Fruit fly (Drosophila melanogaster) whole organism, embryonic: Measurements from ENCODE around the gene CG14966.
A peak's percentile ranks its signal among the peaks of the same experiment; 100 is the strongest.

ENCODE experiments used
- Aef1 ChIP-seq: fragments of 200-800 bp; sonication (Bioruptor generic); IDR thresholded peaks from 3 replicates; pipeline ENCODE4 v1.3.6; 2022; ENCODE audit warnings: missing biosample characterization, missing genetic modification characterization
- CG11093 ChIP-seq: fragments of 200-800 bp; sonication (Bioruptor generic); IDR thresholded peaks from 3 replicates; pipeline ENCODE4 v1.3.6; 2022; ENCODE audit warnings: missing biosample characterization, missing genetic modification characterization
- CG13775 ChIP-seq: fragments of 200-800 bp; sonication (Bioruptor generic); optimal IDR thresholded peaks from 3 replicates; lab custom pipeline; 2017; ENCODE audit warnings: missing biosample characterization, mild to moderate bottlenecking, missing genetic modification characterization
- CG14441 ChIP-seq: fragments of 200-800 bp; sonication (Bioruptor generic); IDR thresholded peaks from 2 replicates; pipeline ENCODE4 v1.3.6; 2022; ENCODE audit warnings: missing biosample characterization, missing genetic modification characterization
- CG14667 ChIP-seq: fragments of 200-800 bp; sonication (Bioruptor generic); IDR thresholded peaks from 2 replicates; pipeline ENCODE4 v1.3.6; 2022; ENCODE audit warnings: missing biosample characterization, missing genetic modification characterization
- CG15479 ChIP-seq: fragments of 200-800 bp; sonication (Bioruptor generic); optimal IDR thresholded peaks from 3 replicates; lab custom pipeline; 2019; ENCODE audit warnings: missing biosample characterization, mild to moderate bottlenecking, missing genetic modification characterization, moderate library complexity
- CG17359 ChIP-seq: fragments of 200-800 bp; sonication (Bioruptor generic); optimal IDR thresholded peaks from 3 replicates; lab custom pipeline; 2018; ENCODE audit warnings: missing biosample characterization, mild to moderate bottlenecking, missing genetic modification characterization, moderate library complexity
- CG2116 ChIP-seq: fragments of 200-800 bp; sonication (Bioruptor generic); optimal IDR thresholded peaks from 3 replicates; lab custom pipeline; 2018; ENCODE audit warnings: missing biosample characterization, mild to moderate bottlenecking, missing genetic modification characterization
- CG2678 ChIP-seq: fragments of 200-800 bp; sonication (Bioruptor generic); optimal IDR thresholded peaks from 3 replicates; lab custom pipeline; 2019; ENCODE audit warnings: missing biosample characterization, mild to moderate bottlenecking, missing genetic modification characterization, moderate library complexity
- CG3065 ChIP-seq: fragments of 200-800 bp; sonication (Bioruptor generic); optimal IDR thresholded peaks from 2 replicates; lab custom pipeline; 2016; ENCODE audit warnings: missing biosample characterization, missing genetic modification characterization
- CG31441 ChIP-seq: fragments of 200-800 bp; sonication (Bioruptor generic); IDR thresholded peaks from 2 replicates; pipeline ENCODE4 v1.3.6; 2022; ENCODE audit warnings: missing biosample characterization, missing genetic modification characterization
- CG32532 ChIP-seq: fragments of 200-800 bp; sonication (Bioruptor generic); IDR thresholded peaks from 2 replicates; pipeline ENCODE4 v1.3.6; 2022; ENCODE audit warnings: missing biosample characterization, missing genetic modification characterization
- CG34376 ChIP-seq: fragments of 200-800 bp; sonication (Bioruptor generic); optimal IDR thresholded peaks from 2 replicates; lab custom pipeline; 2018; ENCODE audit warnings: missing biosample characterization, mild to moderate bottlenecking, missing genetic modification characterization
- CG3847 ChIP-seq: fragments of 200-800 bp; sonication (Bioruptor generic); IDR thresholded peaks from 2 replicates; pipeline ENCODE4 v1.3.6; 2022; ENCODE audit warnings: missing biosample characterization, missing genetic modification characterization
- CG4820 ChIP-seq: fragments of 200-800 bp; sonication (Bioruptor generic); optimal IDR thresholded peaks from 3 replicates; lab custom pipeline; 2016; ENCODE audit warnings: missing biosample characterization, missing genetic modification characterization
- CG5953 ChIP-seq: fragments of 200-800 bp; sonication (Bioruptor generic); IDR thresholded peaks from 2 replicates; pipeline ENCODE4 v1.3.6; 2022; ENCODE audit warnings: missing biosample characterization, missing genetic modification characterization
- CG7839 ChIP-seq: fragments of 200-800 bp; sonication (Bioruptor generic); optimal IDR thresholded peaks from 3 replicates; lab custom pipeline; 2018; ENCODE audit warnings: missing biosample characterization, mild to moderate bottlenecking, missing genetic modification characterization, moderate library complexity
- CG9797 ChIP-seq: fragments of 200-800 bp; sonication (Bioruptor generic); optimal IDR thresholded peaks from 3 replicates; lab custom pipeline; 2018; ENCODE audit warnings: missing biosample characterization, mild to moderate bottlenecking, missing genetic modification characterization
- CkIIα-i1 ChIP-seq: fragments of 200-800 bp; sonication (Bioruptor generic); IDR thresholded peaks from 2 replicates; pipeline ENCODE4 v1.3.6; 2022; ENCODE audit warnings: missing biosample characterization, missing genetic modification characterization
- CoRest ChIP-seq: fragments of 200-800 bp; sonication (Bioruptor generic); optimal IDR thresholded peaks from 3 replicates; lab custom pipeline; 2018; ENCODE audit warnings: missing biosample characterization, mild to moderate bottlenecking, missing genetic modification characterization, moderate library complexity
- Dfd ChIP-seq, 2 experiments: fragments of >200 bp; optimal IDR thresholded peaks; 2 replicates each; lab custom pipeline; 2017; ENCODE audit warnings: missing biosample characterization in 2 of 2, missing genetic modification characterization in 2 of 2
- Hmr ChIP-seq: fragments of 200-800 bp; sonication (Bioruptor generic); optimal IDR thresholded peaks from 3 replicates; lab custom pipeline; 2017; ENCODE audit warnings: mild to moderate bottlenecking, missing biosample characterization, missing genetic modification reagents, missing genetic modification characterization
- Hr78 ChIP-seq, 2 experiments: fragments of 200-800 bp in 1 of 2; fragments of >200 bp in 1 of 2; sonication (Bioruptor generic) in 1 of 2; optimal IDR thresholded peaks; 2 replicates each; lab custom pipeline; 2017 to 2019; ENCODE audit warnings: missing biosample characterization in 2 of 2, missing genetic modification characterization in 2 of 2, mild to moderate bottlenecking in 1 of 2, moderate library complexity in 1 of 2
- Hsf ChIP-seq: fragments of 200-800 bp; sonication (Bioruptor generic); optimal IDR thresholded peaks from 3 replicates; lab custom pipeline; 2016; ENCODE audit warnings: missing biosample characterization, missing genetic modification characterization
- MTF-1 ChIP-seq: fragments of 200-800 bp; sonication (Bioruptor generic); optimal IDR thresholded peaks from 2 replicates; lab custom pipeline; 2018; ENCODE audit warnings: missing biosample characterization, mild to moderate bottlenecking, missing genetic modification characterization, borderline replicate concordance
- Opbp ChIP-seq: fragments of 200-800 bp; sonication (Bioruptor generic); IDR thresholded peaks from 3 replicates; pipeline ENCODE4 v1.3.6; 2022; ENCODE audit warnings: missing biosample characterization, missing genetic modification characterization; ENCODE audit not compliant: partially characterized antibody
- Rfx ChIP-seq: fragments of 200-800 bp; sonication (Bioruptor generic); IDR thresholded peaks from 2 replicates; pipeline ENCODE4 v1.3.6; 2022; ENCODE audit warnings: missing biosample characterization, missing genetic modification characterization
- Rx ChIP-seq: fragments of 200-800 bp; sonication (Bioruptor generic); IDR thresholded peaks from 2 replicates; pipeline ENCODE4 v1.3.6; 2022; ENCODE audit warnings: missing biosample characterization, missing genetic modification characterization
- ase ChIP-seq: fragments of 200-800 bp; sonication (Bioruptor generic); IDR thresholded peaks from 3 replicates; pipeline ENCODE4 v1.3.6; 2022; ENCODE audit warnings: missing biosample characterization, missing genetic modification characterization
- br ChIP-seq: fragments of >200 bp; optimal IDR thresholded peaks from 2 replicates; lab custom pipeline; 2017
- caup ChIP-seq: fragments of 200-800 bp; sonication (Bioruptor generic); optimal IDR thresholded peaks from 3 replicates; lab custom pipeline; 2017; ENCODE audit warnings: missing biosample characterization, mild to moderate bottlenecking, missing genetic modification characterization, moderate library complexity; ENCODE audit not compliant: severe bottlenecking
- esg ChIP-seq: fragments of 200-800 bp; sonication (Bioruptor generic); conservative IDR thresholded peaks from 2 replicates; pipeline ENCODE4 v1.3.6; 2022; ENCODE audit warnings: missing biosample characterization, missing genetic modification characterization
- eve ChIP-seq, 2 experiments: fragments of >200 bp; optimal IDR thresholded peaks; 2 replicates each; lab custom pipeline; 2017; ENCODE audit warnings: missing biosample characterization in 2 of 2, missing genetic modification characterization in 2 of 2
- fru ChIP-seq: fragments of >200 bp; optimal IDR thresholded peaks from 2 replicates; lab custom pipeline; 2017
- gce ChIP-seq: fragments of 200-800 bp; sonication (Bioruptor generic); IDR thresholded peaks from 3 replicates; pipeline ENCODE4 v1.3.6; 2022; ENCODE audit warnings: missing biosample characterization, missing genetic modification characterization
- gro ChIP-seq: fragments of 200-800 bp; sonication (Bioruptor generic); optimal IDR thresholded peaks from 2 replicates; lab custom pipeline; 2016; ENCODE audit warnings: missing biosample characterization, missing genetic modification characterization
- jigr1 ChIP-seq: fragments of 200-800 bp; sonication (Bioruptor generic); IDR thresholded peaks from 3 replicates; pipeline ENCODE4 v1.3.6; 2022; ENCODE audit warnings: missing biosample characterization, missing genetic modification characterization
- ken ChIP-seq: fragments of 200-800 bp; sonication (Bioruptor generic); IDR thresholded peaks from 3 replicates; pipeline ENCODE4 v1.3.6; 2022; ENCODE audit warnings: missing biosample characterization, missing genetic modification characterization
- mam ChIP-seq: fragments of 200-800 bp; sonication (Bioruptor generic); optimal IDR thresholded peaks from 3 replicates; lab custom pipeline; 2016; ENCODE audit warnings: missing biosample characterization, missing genetic modification characterization
- mld ChIP-seq: fragments of 200-800 bp; sonication (Bioruptor generic); IDR thresholded peaks from 3 replicates; pipeline ENCODE4 v1.3.6; 2022; ENCODE audit warnings: missing biosample characterization, missing genetic modification characterization; ENCODE audit not compliant: partially characterized antibody
- nau ChIP-seq: fragments of 200-800 bp; sonication (Bioruptor generic); optimal IDR thresholded peaks from 3 replicates; lab custom pipeline; 2017; ENCODE audit warnings: missing biosample characterization, mild to moderate bottlenecking, missing genetic modification characterization, missing genetic modification reagents
- pb ChIP-seq: fragments of 200-800 bp; sonication (Bioruptor generic); optimal IDR thresholded peaks from 3 replicates; lab custom pipeline; 2016; ENCODE audit warnings: missing biosample characterization, missing genetic modification characterization
- slp2 ChIP-seq: fragments of 200-800 bp; sonication (Bioruptor generic); optimal IDR thresholded peaks from 2 replicates; lab custom pipeline; 2016; ENCODE audit warnings: missing biosample characterization, missing genetic modification characterization
- so ChIP-seq: fragments of 200-800 bp; sonication (Bioruptor generic); IDR thresholded peaks from 3 replicates; pipeline ENCODE4 v1.3.6; 2022; ENCODE audit warnings: missing biosample characterization, missing genetic modification characterization
- sqz ChIP-seq: fragments of 200-800 bp; sonication (Bioruptor generic); optimal IDR thresholded peaks from 3 replicates; lab custom pipeline; 2018; ENCODE audit warnings: missing biosample characterization, mild to moderate bottlenecking, missing genetic modification characterization
- tap ChIP-seq: fragments of 200-800 bp; optimal IDR thresholded peaks from 3 replicates; lab custom pipeline; 2019; ENCODE audit warnings: missing biosample characterization, mild to moderate bottlenecking, missing genetic modification characterization, moderate library complexity
- tio ChIP-seq: fragments of 200-800 bp; sonication (Bioruptor generic); optimal IDR thresholded peaks from 2 replicates; lab custom pipeline; 2017; ENCODE audit warnings: missing biosample characterization, missing genetic modification characterization, inconsistent platforms
- trh ChIP-seq: fragments of 200-800 bp; sonication (Bioruptor generic); optimal IDR thresholded peaks from 2 replicates; lab custom pipeline; 2016; ENCODE audit warnings: missing biosample characterization, missing genetic modification characterization
- vnd ChIP-seq: fragments of 200-800 bp; sonication (Bioruptor generic); IDR thresholded peaks from 3 replicates; pipeline ENCODE4 v1.3.6; 2022; ENCODE audit warnings: missing biosample characterization, missing genetic modification characterization; ENCODE audit not compliant: partially characterized antibody
- yki ChIP-seq: fragments of >200 bp; optimal IDR thresholded peaks from 3 replicates; lab custom pipeline; 2018
- zen ChIP-seq: fragments of 200-800 bp; sonication (Bioruptor generic); optimal IDR thresholded peaks from 3 replicates; lab custom pipeline; 2018; ENCODE audit warnings: missing biosample characterization, mild to moderate bottlenecking, missing genetic modification characterization, moderate library complexity
- zf30C ChIP-seq: fragments of 200-800 bp; sonication (Bioruptor generic); optimal IDR thresholded peaks from 3 replicates; lab custom pipeline; 2018; ENCODE audit warnings: missing biosample characterization, mild to moderate bottlenecking, missing genetic modification characterization

CG14966 gene

DNA sequence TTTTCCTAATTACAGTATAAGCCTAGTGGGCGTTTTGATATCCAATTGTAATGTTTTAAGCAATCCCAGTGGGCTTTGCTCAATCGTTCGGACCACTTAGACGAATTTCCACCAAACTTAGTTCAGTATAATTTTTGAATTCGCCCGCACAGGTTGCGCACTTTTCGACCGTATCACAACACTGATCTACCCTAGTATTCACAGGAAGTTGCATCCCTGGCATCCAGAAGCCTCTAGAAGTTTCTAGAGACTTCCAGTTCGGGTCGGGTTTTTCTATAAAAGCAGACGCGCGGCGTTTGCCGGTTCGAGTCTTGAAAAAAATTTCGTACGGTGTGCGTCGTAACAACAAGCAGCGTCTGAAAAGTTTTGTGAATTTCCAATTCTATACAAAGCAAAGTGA lies 4.5 kb downstream of the CG14966 start, which contains the start of gene Hsp83 (continued):
- TF ChIP-seq jigr1 (GFP tag; lab: Robert Waterston, UW) (no peak), yki (no peak), Hsf (GFP tag; lab: Kevin White, UChicago) (peak; percentile 99), CG15479 (GFP tag; lab: Kevin White, UChicago) (peak; percentile 53), Opbp (peak; percentile 57; the same call in 2 of the 3 replicates), Hmr (GFP tag; lab: Kevin White, UChicago) (peak; percentile 99), CG11093 (GFP tag; lab: Robert Waterston, UW) (peak; percentile 73; the same call in 2 of the 3 replicates), esg (GFP tag; lab: Robert Waterston, UW) (peak; percentile 63), sqz (GFP tag; lab: Kevin White, UChicago) (peak; percentile 98), ase (peak; percentile 83), CG2116 (GFP tag; lab: Kevin White, UChicago) (peak; percentile 89), CG3065 (peak; percentile 94), gro (peak; percentile 97), caup (GFP tag; lab: Kevin White, UChicago) (peak; percentile 100), tio (GFP tag; lab: Kevin White, UChicago) (peak; percentile 75), Rx (GFP tag; lab: Robert Waterston, UW) (peak; percentile 91), CG9797 (peak; percentile 76), trh (GFP tag; lab: Kevin White, UChicago) (peak; percentile 75), zf30C (GFP tag; lab: Kevin White, UChicago) (peak; percentile 84), Hr78 (GFP tag; optimal IDR thresholded peaks at IDR 0.05; lab: Kevin White, UChicago) (no peak), vnd (GFP tag; lab: Robert Waterston, UW) (no peak), Dfd (GFP tag; optimal IDR thresholded peaks at IDR 0.05; lab: Kevin White, UChicago) (no peak), so (GFP tag; lab: Robert Waterston, UW) (peak; percentile 95), MTF-1 (GFP tag; lab: Kevin White, UChicago) (peak; percentile 99), CG13775 (peak; percentile 95), CG5953 (GFP tag; lab: Robert Waterston, UW) (peak; percentile 94), CkIIα-i1 (peak; percentile 26; the same call in 1 of the 2 replicates), CG17359 (tag; lab: Kevin White, UChicago) (peak; percentile 95), eve (GFP tag; optimal IDR thresholded peaks at IDR 0.05; lab: Kevin White, UChicago) (no peak), tap (peak; percentile 92), pb (GFP tag; lab: Kevin White, UChicago) (peak; percentile 96), ken (GFP tag; lab: Robert Waterston, UW) (peak; percentile 92), Aef1 (GFP tag; lab: Robert Waterston, UW) (peak; percentile 65), CG3847 (peak; percentile 88), CG2678 (tag; lab: Kevin White, UChicago) (peak; percentile 91), CG4820 (peak; percentile 76), mam (GFP tag; lab: Kevin White, UChicago) (peak; percentile 79), CoRest (tag; lab: Kevin White, UChicago) (peak; percentile 61), CG34376 (GFP tag; lab: Kevin White, UChicago) (peak; percentile 100), gce (peak; percentile 98), CG32532 (GFP tag; lab: Robert Waterston, UW) (peak; percentile 95), fru (lab: Kevin White, UChicago) (no peak), Rfx (GFP tag; lab: Robert Waterston, UW) (peak; percentile 97), slp2 (GFP tag; lab: Kevin White, UChicago) (peak; percentile 91), zen (peak; percentile 66), br (lab: Kevin White, UChicago) (no peak), CG31441 (peak; percentile 91), mld (GFP tag; lab: Robert Waterston, UW) (no peak), CG14441 (GFP tag; lab: Robert Waterston, UW) (peak; percentile 83), nau (GFP tag; lab: Kevin White, UChicago) (peak; percentile 99), CG14667 (GFP tag; lab: Robert Waterston, UW) (peak; percentile 31; the same call in 1 of the 2 replicates), CG7839 (tag; lab: Kevin White, UChicago) (peak; percentile 91)
